Fruit fly (Drosophila melanogaster) whole organism, pupa: ENCODE measurements around the gene unc-119.

Source experiments
- CG10348 ChIP-seq: fragments of 200-800 bp; sonication (Bioruptor generic); IDR thresholded peaks from 2 replicates; pipeline ENCODE4 v1.3.6; 2022; ENCODE audit warnings: missing biosample characterization, missing genetic modification characterization
- CG12605 ChIP-seq: fragments of 200-800 bp; sonication (Bioruptor generic); IDR thresholded peaks from 2 replicates; pipeline ENCODE4 v1.3.6; 2022; ENCODE audit warnings: missing biosample characterization, missing genetic modification characterization
- CG13204 ChIP-seq: fragments of 200-800 bp; sonication (Bioruptor generic); optimal IDR thresholded peaks from 2 replicates; lab custom pipeline; 2018; ENCODE audit warnings: missing biosample characterization, mild to moderate bottlenecking, missing genetic modification characterization, moderate library complexity
- CG14655 ChIP-seq: fragments of 200-800 bp; sonication (Bioruptor generic); optimal IDR thresholded peaks from 3 replicates; lab custom pipeline; 2017; ENCODE audit warnings: mild to moderate bottlenecking, missing biosample characterization, missing genetic modification reagents, missing genetic modification characterization
- CG15710 ChIP-seq: fragments of 200-800 bp; sonication (Bioruptor generic); optimal IDR thresholded peaks from 2 replicates; lab custom pipeline; 2018; ENCODE audit warnings: missing biosample characterization, mild to moderate bottlenecking, missing genetic modification characterization, moderate library complexity
- CG17806 ChIP-seq: fragments of 200-800 bp; sonication (Bioruptor generic); optimal IDR thresholded peaks from 2 replicates; lab custom pipeline; 2018; ENCODE audit warnings: missing biosample characterization, mild to moderate bottlenecking, missing genetic modification characterization, moderate library complexity
- CG32121 ChIP-seq: fragments of 200-800 bp; sonication (Bioruptor generic); IDR thresholded peaks from 2 replicates; pipeline ENCODE4 v1.3.6; 2022; ENCODE audit warnings: missing biosample characterization, missing genetic modification characterization
- CG34367 ChIP-seq: fragments of 200-800 bp; sonication (Bioruptor generic); optimal IDR thresholded peaks from 2 replicates; lab custom pipeline; 2018; ENCODE audit warnings: missing biosample characterization, mild to moderate bottlenecking, missing genetic modification characterization
- CG4496 ChIP-seq: fragments of 200-800 bp; sonication (Bioruptor generic); IDR thresholded peaks from 3 replicates; pipeline ENCODE4 v1.3.6; 2022; ENCODE audit warnings: missing biosample characterization, missing genetic modification characterization
- CG8159 ChIP-seq: fragments of 200-800 bp; sonication (Bioruptor generic); optimal IDR thresholded peaks from 3 replicates; lab custom pipeline; 2018; ENCODE audit warnings: missing biosample characterization, mild to moderate bottlenecking, missing genetic modification characterization, moderate library complexity
- CG8301 ChIP-seq: fragments of 200-800 bp; sonication (Bioruptor generic); optimal IDR thresholded peaks from 2 replicates; lab custom pipeline; 2018; ENCODE audit warnings: missing biosample characterization, mild to moderate bottlenecking, missing genetic modification characterization
- CG9948 ChIP-seq: fragments of 200-800 bp; sonication (Bioruptor generic); optimal IDR thresholded peaks from 2 replicates; lab custom pipeline; 2018; ENCODE audit warnings: missing biosample characterization, mild to moderate bottlenecking, missing genetic modification characterization, moderate library complexity
- D1 ChIP-seq: fragments of 200-800 bp; sonication (Bioruptor generic); optimal IDR thresholded peaks from 2 replicates; lab custom pipeline; 2018; ENCODE audit warnings: missing biosample characterization, mild to moderate bottlenecking, missing genetic modification characterization, moderate library complexity
- EcR ChIP-seq: fragments of 200-800 bp; sonication (Bioruptor generic); optimal IDR thresholded peaks from 3 replicates; lab custom pipeline; 2019; ENCODE audit warnings: missing biosample characterization, missing genetic modification characterization, mild to moderate bottlenecking, moderate library complexity, missing genetic modification reagents
- Ets98B ChIP-seq: fragments of 200-800 bp; sonication (Bioruptor generic); IDR thresholded peaks from 2 replicates; pipeline ENCODE4 v1.3.6; 2022; ENCODE audit warnings: missing biosample characterization, missing genetic modification characterization
- Pif1A ChIP-seq: fragments of 200-800 bp; sonication (Bioruptor generic); optimal IDR thresholded peaks from 3 replicates; lab custom pipeline; 2016; ENCODE audit warnings: missing biosample characterization, missing genetic modification characterization
- Pif1B ChIP-seq: fragments of 200-800 bp; sonication (Bioruptor generic); optimal IDR thresholded peaks from 3 replicates; lab custom pipeline; 2016; ENCODE audit warnings: missing biosample characterization, missing genetic modification characterization
- Snoo ChIP-seq: fragments of 200-800 bp; sonication (Bioruptor generic); optimal IDR thresholded peaks from 3 replicates; lab custom pipeline; 2017; ENCODE audit warnings: missing biosample characterization, mild to moderate bottlenecking, missing genetic modification characterization, inconsistent platforms
- fd96Ca ChIP-seq: fragments of 200-800 bp; sonication (Bioruptor generic); IDR thresholded peaks from 3 replicates; pipeline ENCODE4 v1.3.6; 2022; ENCODE audit warnings: missing biosample characterization, missing genetic modification characterization
- gl ChIP-seq: fragments of 200-800 bp; sonication (Bioruptor generic); optimal IDR thresholded peaks from 2 replicates; lab custom pipeline; 2018; ENCODE audit warnings: missing biosample characterization, mild to moderate bottlenecking, missing genetic modification characterization
- rn ChIP-seq: fragments of 200-800 bp; sonication (Bioruptor generic); IDR thresholded peaks from 2 replicates; pipeline ENCODE4 v1.3.6; 2022; ENCODE audit warnings: missing biosample characterization, missing genetic modification characterization

Gene unc-119

DNA sequence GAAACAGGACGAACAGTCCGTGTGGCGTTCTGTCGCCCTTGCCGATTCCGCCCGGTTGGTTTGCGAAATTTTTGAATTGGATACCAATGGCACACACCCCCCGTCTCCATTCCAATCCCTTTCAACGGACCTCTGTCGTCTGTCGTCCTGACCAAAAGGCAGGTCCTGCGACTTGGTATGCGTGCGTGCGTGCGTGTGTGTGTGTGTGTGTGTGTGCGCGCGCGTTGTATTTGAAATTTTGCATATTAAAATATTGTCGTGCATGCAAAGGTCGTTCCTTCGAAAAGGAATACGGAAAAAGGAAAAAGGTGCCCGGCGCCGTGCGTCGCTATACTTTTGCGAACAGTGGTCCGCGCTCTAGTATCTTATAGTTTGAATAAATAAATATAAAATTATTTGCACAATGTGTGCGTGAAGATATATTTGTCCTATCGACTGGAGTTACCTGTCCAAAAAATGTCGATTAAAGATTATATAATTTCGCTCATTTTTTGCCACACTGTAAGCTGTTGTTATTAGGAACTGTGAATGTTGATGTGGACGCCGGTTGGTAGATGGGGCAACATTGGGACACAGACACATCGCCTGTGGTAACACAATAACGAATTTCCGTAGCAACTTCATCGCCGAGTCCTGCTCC, 19.6 kb downstream of the unc-119 start:
- TF ChIP-seq CG12605 (GFP tag; lab: Robert Waterston, UW) (no peak), CG8159 (tag; lab: Kevin White, UChicago) (no peak), CG10348 (GFP tag; lab: Robert Waterston, UW) (no peak), CG14655 (no peak), Pif1A (GFP tag; lab: Kevin White, UChicago) (no peak), CG13204 (GFP tag; lab: Kevin White, UChicago) (no peak), EcR (GFP tag; lab: Kevin White, UChicago) (no peak), Snoo (tag; lab: Kevin White, UChicago) (no peak), CG32121 (no peak)

DNA sequence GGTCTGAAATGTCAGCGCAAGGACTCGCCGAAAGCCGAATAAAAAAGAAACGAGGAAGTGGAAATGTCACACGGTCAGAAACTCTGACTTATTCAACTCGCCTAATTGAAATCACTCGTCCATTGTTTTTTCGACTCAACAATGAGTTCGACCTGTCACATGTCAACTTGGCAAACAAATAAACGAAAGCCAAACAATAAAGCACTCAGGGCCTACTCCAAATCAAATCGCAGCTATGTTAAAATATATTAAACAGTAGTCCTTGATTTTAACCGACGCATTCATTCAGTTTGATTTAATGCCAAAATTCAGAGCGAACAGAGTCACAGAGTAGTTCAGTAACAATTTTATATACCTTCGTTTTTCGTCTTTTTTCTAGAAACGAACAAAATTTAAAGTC, 24.5 kb downstream of the unc-119 start, which contains the start of gene CG1958:
CG1958 (plus strand) TSS at position 301 of the 400 bp plus-strand sequence.
- no peak for TF ChIP-seq CG12605 (GFP tag; lab: Robert Waterston, UW)
- TF ChIP-seq CG10348 (GFP tag; lab: Robert Waterston, UW) = no peak
- TF ChIP-seq CG32121 = no peak
- no peak for TF ChIP-seq CG9948 (tag; lab: Kevin White, UChicago)
- TF ChIP-seq gl (tag; lab: Kevin White, UChicago) = no peak
- TF ChIP-seq rn (GFP tag; lab: Robert Waterston, UW) = no peak
- no peak for TF ChIP-seq Snoo (tag; lab: Kevin White, UChicago)
- no peak for TF ChIP-seq Pif1A (GFP tag; lab: Kevin White, UChicago)
- no peak for TF ChIP-seq CG8301 (tag; lab: Kevin White, UChicago)
- TF ChIP-seq fd96Ca (GFP tag; lab: Robert Waterston, UW) = no peak
- TF ChIP-seq CG34367 (tag; lab: Kevin White, UChicago) = no peak

DNA sequence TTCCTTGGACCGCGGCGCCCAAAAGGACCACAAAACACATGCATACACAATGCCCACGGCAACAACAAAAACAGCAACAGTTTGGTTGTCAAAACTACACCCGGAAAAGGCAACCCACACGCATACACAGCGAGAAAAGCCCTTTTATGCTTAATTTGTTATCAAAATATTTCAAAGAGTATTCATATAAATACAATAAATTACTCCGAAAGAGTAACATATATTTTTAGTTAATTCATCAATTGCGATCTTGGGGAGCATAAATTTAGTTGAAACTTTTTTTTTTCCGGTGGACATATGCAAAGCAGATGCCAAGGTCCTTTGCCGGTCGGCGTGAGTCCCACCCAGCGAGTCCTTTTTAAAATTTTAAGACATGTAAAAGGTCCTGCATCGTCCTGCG, 35.9 kb downstream of the unc-119 start:
- TF ChIP-seq D1 (tag; lab: Kevin White, UChicago) (no peak), CG8301 (tag; lab: Kevin White, UChicago) (no peak), gl (tag; lab: Kevin White, UChicago) (no peak), EcR (GFP tag; lab: Kevin White, UChicago) (no peak), CG12605 (GFP tag; lab: Robert Waterston, UW) (no peak), fd96Ca (GFP tag; lab: Robert Waterston, UW) (no peak), CG32121 (no peak), Ets98B (GFP tag; lab: Robert Waterston, UW) (no peak), Pif1B (GFP tag; lab: Kevin White, UChicago) (no peak), rn (GFP tag; lab: Robert Waterston, UW) (no peak), CG10348 (GFP tag; lab: Robert Waterston, UW) (no peak), CG15710 (tag; lab: Kevin White, UChicago) (no peak), CG9948 (tag; lab: Kevin White, UChicago) (no peak), Pif1A (GFP tag; lab: Kevin White, UChicago) (no peak), CG14655 (no peak), CG17806 (tag; lab: Kevin White, UChicago) (no peak), CG8159 (tag; lab: Kevin White, UChicago) (no peak), CG13204 (GFP tag; lab: Kevin White, UChicago) (no peak)

DNA sequence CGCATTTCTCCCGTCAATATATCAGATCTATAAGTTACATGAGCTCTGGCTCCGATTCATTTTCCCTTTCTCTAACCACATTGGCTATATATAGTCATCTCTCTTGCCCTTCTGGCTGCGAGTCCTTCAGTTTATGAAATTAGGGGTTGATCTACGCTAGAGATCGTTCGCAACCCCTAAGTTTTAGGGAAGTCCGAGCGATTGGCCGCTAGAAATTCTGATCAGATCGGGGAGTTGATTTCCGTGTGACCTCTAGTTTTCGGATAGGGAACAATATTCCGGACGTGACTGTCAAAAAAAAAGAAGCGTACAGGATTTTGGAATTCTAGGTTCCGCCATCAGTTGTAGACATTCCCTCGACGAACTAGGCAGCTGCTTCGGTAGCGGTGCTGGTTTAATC, 38.6 kb downstream of the unc-119 start:
- TF ChIP-seq CG15710 (tag; lab: Kevin White, UChicago) (no peak), gl (tag; lab: Kevin White, UChicago) (no peak), CG14655 (no peak), Snoo (tag; lab: Kevin White, UChicago) (no peak), CG10348 (GFP tag; lab: Robert Waterston, UW) (no peak), Ets98B (GFP tag; lab: Robert Waterston, UW) (no peak), CG13204 (GFP tag; lab: Kevin White, UChicago) (no peak), fd96Ca (GFP tag; lab: Robert Waterston, UW) (no peak), CG4496 (GFP tag; lab: Robert Waterston, UW) (no peak), EcR (GFP tag; lab: Kevin White, UChicago) (no peak), CG17806 (tag; lab: Kevin White, UChicago) (no peak), CG34367 (tag; lab: Kevin White, UChicago) (no peak), CG32121 (no peak), CG8301 (tag; lab: Kevin White, UChicago) (no peak), Pif1A (GFP tag; lab: Kevin White, UChicago) (no peak), CG9948 (tag; lab: Kevin White, UChicago) (no peak), Pif1B (GFP tag; lab: Kevin White, UChicago) (no peak)

DNA sequence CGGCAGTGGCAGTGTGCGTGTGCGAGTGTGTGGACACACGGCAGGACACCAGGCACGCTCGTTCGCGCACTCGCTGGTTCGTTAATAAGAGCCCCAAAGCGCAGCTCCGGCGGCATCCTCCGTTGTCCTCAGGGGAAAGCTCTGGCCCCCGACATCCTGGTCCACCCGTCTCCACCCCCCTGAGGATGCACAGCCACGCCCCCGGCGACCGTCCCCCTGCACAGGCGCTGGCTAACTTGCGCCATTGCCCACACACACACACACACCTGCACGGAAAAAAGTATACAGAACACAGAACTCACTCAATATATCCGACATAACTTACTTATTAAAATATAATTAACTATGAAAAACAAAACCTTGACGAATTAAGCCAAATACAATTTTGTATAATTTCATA, 45.0 kb downstream of the unc-119 start:
- TF ChIP-seq CG12605 (GFP tag; lab: Robert Waterston, UW) (no peak), CG10348 (GFP tag; lab: Robert Waterston, UW) (no peak), Ets98B (GFP tag; lab: Robert Waterston, UW) (no peak)

DNA sequence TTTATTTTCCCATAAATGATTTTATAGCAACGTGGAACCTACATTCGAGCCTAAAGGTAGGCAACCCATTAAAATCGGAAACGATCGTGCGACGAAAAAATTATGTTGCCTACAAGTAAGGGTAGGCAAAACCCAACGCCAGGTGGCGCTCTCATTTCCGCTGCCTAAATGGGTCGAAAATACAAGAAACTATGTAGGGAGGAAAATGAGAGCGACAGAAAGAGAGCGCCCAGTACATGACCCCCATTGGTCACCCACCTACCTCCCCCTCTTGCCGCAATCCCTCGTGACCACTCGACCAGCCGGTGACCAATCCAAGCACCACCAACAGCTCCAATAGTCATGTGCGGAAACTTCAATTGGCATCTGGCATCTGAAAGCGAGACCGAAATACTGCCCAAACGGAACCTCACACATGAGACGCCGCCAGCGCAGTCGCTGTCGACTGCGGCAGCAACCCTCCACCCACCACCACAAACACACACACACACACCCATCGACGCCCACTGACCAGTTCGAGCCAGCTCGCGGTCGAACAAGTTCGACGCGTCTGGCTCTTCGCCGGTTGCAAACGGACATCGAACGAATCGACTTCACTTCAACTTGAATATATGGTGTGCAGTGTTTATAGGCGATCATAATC, 49.0 kb downstream of the unc-119 start:
- peak; percentile 28 for TF ChIP-seq CG8301 (tag; lab: Kevin White, UChicago)
- peak; percentile 60 for TF ChIP-seq CG14655
- TF ChIP-seq gl (tag; lab: Kevin White, UChicago) = peak; percentile 31
- peak; percentile 50 for TF ChIP-seq CG12605 (GFP tag; lab: Robert Waterston, UW)
- peak; percentile 88 for TF ChIP-seq Snoo (tag; lab: Kevin White, UChicago)
- peak; percentile 73 for TF ChIP-seq rn (GFP tag; lab: Robert Waterston, UW)
- TF ChIP-seq D1 (tag; lab: Kevin White, UChicago) = no peak
- peak; percentile 72 for TF ChIP-seq CG34367 (tag; lab: Kevin White, UChicago)
- TF ChIP-seq Pif1A (GFP tag; lab: Kevin White, UChicago) = peak; percentile 41
- TF ChIP-seq Pif1B (GFP tag; lab: Kevin White, UChicago) = no peak
- peak; percentile 47; the same call in 1 of the 2 replicates for TF ChIP-seq CG32121
- peak; percentile 24 for TF ChIP-seq CG9948 (tag; lab: Kevin White, UChicago)
- TF ChIP-seq CG10348 (GFP tag; lab: Robert Waterston, UW) = no peak
- TF ChIP-seq CG17806 (tag; lab: Kevin White, UChicago) = peak; percentile 28
- peak; percentile 38 for TF ChIP-seq CG8159 (tag; lab: Kevin White, UChicago)
- no peak for TF ChIP-seq EcR (GFP tag; lab: Kevin White, UChicago)
- TF ChIP-seq CG15710 (tag; lab: Kevin White, UChicago) = peak; percentile 61
- TF ChIP-seq CG4496 (GFP tag; lab: Robert Waterston, UW) = peak; percentile 94
- TF ChIP-seq Ets98B (GFP tag; lab: Robert Waterston, UW) = peak; percentile 56
- peak; percentile 79 for TF ChIP-seq fd96Ca (GFP tag; lab: Robert Waterston, UW)
- peak; percentile 35 for TF ChIP-seq CG13204 (GFP tag; lab: Kevin White, UChicago)
